Fruit fly (Drosophila melanogaster) whole organism, embryonic: ENCODE results near the gene Trf4-2.

Source experiments
- CG10321 ChIP-seq: fragments of 200-800 bp; sonication (Bioruptor generic); IDR thresholded peaks from 2 replicates; pipeline ENCODE4 v1.3.6; 2022; ENCODE audit warnings: missing biosample characterization, missing genetic modification characterization
- CG10543 ChIP-seq: fragments of 200-800 bp; sonication (Bioruptor generic); optimal IDR thresholded peaks from 3 replicates; lab custom pipeline; 2017; ENCODE audit warnings: missing biosample characterization, mild to moderate bottlenecking, missing genetic modification characterization, moderate library complexity
- CG10979 ChIP-seq: fragments of 200-800 bp; sonication (Bioruptor generic); optimal IDR thresholded peaks from 2 replicates; lab custom pipeline; 2018; ENCODE audit warnings: missing biosample characterization, mild to moderate bottlenecking, missing genetic modification characterization, moderate library complexity
- CG11085 ChIP-seq: fragments of 200-800 bp; sonication (Bioruptor generic); IDR thresholded peaks from 2 replicates; pipeline ENCODE4 v1.3.6; 2022; ENCODE audit warnings: missing biosample characterization, missing genetic modification characterization
- CG11093 ChIP-seq: fragments of 200-800 bp; sonication (Bioruptor generic); IDR thresholded peaks from 3 replicates; pipeline ENCODE4 v1.3.6; 2022; ENCODE audit warnings: missing biosample characterization, missing genetic modification characterization
- CG12236 ChIP-seq: fragments of 200-800 bp; sonication (Bioruptor generic); optimal IDR thresholded peaks from 2 replicates; lab custom pipeline; 2016; ENCODE audit warnings: missing biosample characterization, missing genetic modification characterization
- CG12659 ChIP-seq: fragments of 200-800 bp; sonication (Bioruptor generic); optimal IDR thresholded peaks from 3 replicates; lab custom pipeline; 2017; ENCODE audit warnings: mild to moderate bottlenecking, missing biosample characterization, missing genetic modification reagents, missing genetic modification characterization
- CG14050 ChIP-seq: fragments of 200-800 bp; sonication (Bioruptor generic); IDR thresholded peaks from 3 replicates; pipeline ENCODE4 v1.3.6; 2022; ENCODE audit warnings: missing biosample characterization, missing genetic modification characterization
- CG15601 ChIP-seq: fragments of 200-800 bp; sonication (Bioruptor generic); optimal IDR thresholded peaks from 3 replicates; lab custom pipeline; 2019; ENCODE audit warnings: missing biosample characterization, mild to moderate bottlenecking, missing genetic modification characterization, moderate library complexity
- CG16779 ChIP-seq: fragments of 200-800 bp; sonication (Bioruptor generic); IDR thresholded peaks from 2 replicates; pipeline ENCODE4 v1.3.6; 2022; ENCODE audit warnings: missing biosample characterization, missing genetic modification characterization
- CG18011 ChIP-seq: fragments of 200-800 bp; sonication (Bioruptor generic); optimal IDR thresholded peaks from 2 replicates; lab custom pipeline; 2017; ENCODE audit warnings: missing biosample characterization, missing genetic modification characterization, mild to moderate bottlenecking, moderate library complexity, missing genotype
- CG18599 ChIP-seq: fragments of 200-800 bp; sonication (Bioruptor generic); optimal IDR thresholded peaks from 3 replicates; lab custom pipeline; 2017; ENCODE audit warnings: missing biosample characterization, missing genetic modification characterization, mild to moderate bottlenecking, moderate library complexity, missing genetic modification reagents
- CG2129 ChIP-seq: fragments of 200-800 bp; sonication (Bioruptor generic); IDR thresholded peaks from 2 replicates; pipeline ENCODE4 v1.3.6; 2022; ENCODE audit warnings: missing biosample characterization, missing genetic modification characterization; ENCODE audit not compliant: partially characterized antibody
- CG2889 ChIP-seq: fragments of 200-800 bp; sonication (Bioruptor generic); IDR thresholded peaks from 3 replicates; pipeline ENCODE4 v1.3.6; 2022; ENCODE audit warnings: missing biosample characterization, missing genetic modification characterization
- CG31365 ChIP-seq: fragments of 200-800 bp; sonication (Bioruptor generic); optimal IDR thresholded peaks from 2 replicates; lab custom pipeline; 2018; ENCODE audit warnings: missing biosample characterization, mild to moderate bottlenecking, missing genetic modification characterization
- CG32772 ChIP-seq: fragments of 200-800 bp; sonication (Bioruptor generic); IDR thresholded peaks from 2 replicates; pipeline ENCODE4 v1.3.6; 2022; ENCODE audit warnings: missing biosample characterization, missing genetic modification characterization
- CG33213 ChIP-seq: fragments of 200-800 bp; sonication (Bioruptor generic); optimal IDR thresholded peaks from 3 replicates; lab custom pipeline; 2016; ENCODE audit warnings: missing biosample characterization, missing genetic modification characterization
- CG4328 ChIP-seq: fragments of 200-800 bp; sonication (Bioruptor generic); optimal IDR thresholded peaks from 3 replicates; lab custom pipeline; 2017; ENCODE audit warnings: missing biosample characterization, missing genetic modification reagents, missing genetic modification characterization
- CG4730 ChIP-seq: fragments of 200-800 bp; sonication (Bioruptor generic); IDR thresholded peaks from 2 replicates; pipeline ENCODE4 v1.3.6; 2022; ENCODE audit warnings: missing biosample characterization, missing genetic modification characterization
- CG6813 ChIP-seq: fragments of 200-800 bp; sonication (Bioruptor generic); optimal IDR thresholded peaks from 2 replicates; lab custom pipeline; 2017; ENCODE audit warnings: missing biosample characterization, missing genetic modification characterization, mild to moderate bottlenecking, moderate library complexity, missing genetic modification reagents
- CG7839 ChIP-seq: fragments of 200-800 bp; sonication (Bioruptor generic); optimal IDR thresholded peaks from 3 replicates; lab custom pipeline; 2018; ENCODE audit warnings: missing biosample characterization, mild to moderate bottlenecking, missing genetic modification characterization, moderate library complexity
- CG8290 ChIP-seq, 3 experiments: fragments of 200-800 bp; sonication (Bioruptor generic); optimal IDR thresholded peaks; 2 replicates each; lab custom pipeline; 2016 to 2019; ENCODE audit warnings: missing biosample characterization in 3 of 3, missing genetic modification characterization in 3 of 3, mild to moderate bottlenecking in 2 of 3, moderate library complexity in 1 of 3
- CG8944 ChIP-seq: fragments of 200-800 bp; sonication (Bioruptor generic); optimal IDR thresholded peaks from 3 replicates; lab custom pipeline; 2016; ENCODE audit warnings: missing biosample characterization, missing genetic modification characterization
- CG9609 ChIP-seq: fragments of 200-800 bp; sonication (Bioruptor generic); optimal IDR thresholded peaks from 3 replicates; lab custom pipeline; 2016; ENCODE audit warnings: missing biosample characterization, missing genetic modification characterization
- CG9876 ChIP-seq: fragments of 200-800 bp; sonication (Bioruptor generic); optimal IDR thresholded peaks from 2 replicates; lab custom pipeline; 2016; ENCODE audit warnings: missing biosample characterization, missing genetic modification characterization
- CkIIα-i1 ChIP-seq: fragments of 200-800 bp; sonication (Bioruptor generic); IDR thresholded peaks from 2 replicates; pipeline ENCODE4 v1.3.6; 2022; ENCODE audit warnings: missing biosample characterization, missing genetic modification characterization
- Dp ChIP-seq: fragments of 200-800 bp; sonication (Bioruptor generic); optimal IDR thresholded peaks from 2 replicates; lab custom pipeline; 2018; ENCODE audit warnings: missing biosample characterization, mild to moderate bottlenecking, missing genetic modification characterization, moderate library complexity
- Drgx ChIP-seq: fragments of 200-800 bp; sonication (Bioruptor generic); IDR thresholded peaks from 2 replicates; pipeline ENCODE4 v1.3.6; 2022; ENCODE audit warnings: missing biosample characterization, missing genetic modification characterization
- E2f2 ChIP-seq: fragments of 200-800 bp; sonication (Bioruptor generic); IDR thresholded peaks from 2 replicates; pipeline ENCODE4 v1.3.6; 2022; ENCODE audit warnings: missing biosample characterization, missing genetic modification characterization
- Eip74EF ChIP-seq, 2 experiments: fragments of 200-800 bp in 1 of 2; fragments of >200 bp in 1 of 2; sonication (Bioruptor generic) in 1 of 2; optimal IDR thresholded peaks; 2 replicates each; lab custom pipeline; 2017 to 2019; ENCODE audit warnings: missing biosample characterization in 2 of 2, missing genetic modification characterization in 2 of 2, mild to moderate bottlenecking in 1 of 2, moderate library complexity in 1 of 2
- Fer2 ChIP-seq: fragments of 200-800 bp; sonication (Bioruptor generic); optimal IDR thresholded peaks from 2 replicates; lab custom pipeline; 2018; ENCODE audit warnings: missing biosample characterization, mild to moderate bottlenecking, missing genetic modification characterization, moderate library complexity
- Hand ChIP-seq: fragments of 200-800 bp; sonication (Bioruptor generic); optimal IDR thresholded peaks from 2 replicates; lab custom pipeline; 2017; ENCODE audit warnings: mild to moderate bottlenecking, missing biosample characterization, missing genetic modification reagents, missing genetic modification characterization
- Lim3 ChIP-seq: fragments of 200-800 bp; sonication (Bioruptor generic); IDR thresholded peaks from 2 replicates; pipeline ENCODE4 v1.3.6; 2022; ENCODE audit warnings: missing biosample characterization, missing genetic modification characterization
- Meics ChIP-seq: fragments of 200-800 bp; sonication (Bioruptor generic); optimal IDR thresholded peaks from 2 replicates; lab custom pipeline; 2017; ENCODE audit warnings: missing biosample characterization, mild to moderate bottlenecking, missing genetic modification characterization
- Nf-YA ChIP-seq: fragments of 200-800 bp; sonication (Bioruptor generic); IDR thresholded peaks from 2 replicates; pipeline ENCODE4 v1.3.6; 2022; ENCODE audit warnings: missing biosample characterization, missing genetic modification characterization
- al ChIP-seq: fragments of 200-800 bp; sonication (Bioruptor generic); IDR thresholded peaks from 2 replicates; pipeline ENCODE4 v1.3.6; 2022; ENCODE audit warnings: missing biosample characterization, missing genetic modification characterization
- ato ChIP-seq: fragments of 200-800 bp; sonication (Bioruptor generic); IDR thresholded peaks from 2 replicates; pipeline ENCODE4 v1.3.6; 2022; ENCODE audit warnings: missing biosample characterization, missing genetic modification characterization; ENCODE audit not compliant: partially characterized antibody
- disco-r ChIP-seq: fragments of 200-800 bp; sonication (Bioruptor generic); optimal IDR thresholded peaks from 2 replicates; lab custom pipeline; 2016; ENCODE audit warnings: missing biosample characterization, missing genetic modification characterization
- eve ChIP-seq, 2 experiments: fragments of >200 bp; optimal IDR thresholded peaks; 2 replicates each; lab custom pipeline; 2017; ENCODE audit warnings: missing biosample characterization in 2 of 2, missing genetic modification characterization in 2 of 2
- ewg ChIP-seq: fragments of 200-800 bp; sonication (Bioruptor generic); optimal IDR thresholded peaks from 3 replicates; lab custom pipeline; 2017; ENCODE audit warnings: mild to moderate bottlenecking, missing biosample characterization, missing genetic modification reagents, missing genetic modification characterization
- fd64A ChIP-seq: fragments of 200-800 bp; sonication (Bioruptor generic); optimal IDR thresholded peaks from 3 replicates; lab custom pipeline; 2018; ENCODE audit warnings: missing biosample characterization, mild to moderate bottlenecking, missing genetic modification characterization
- gcm ChIP-seq: fragments of 200-800 bp; sonication (Bioruptor generic); optimal IDR thresholded peaks from 2 replicates; lab custom pipeline; 2019; ENCODE audit warnings: missing biosample characterization, mild to moderate bottlenecking, missing genetic modification characterization, moderate library complexity
- kay ChIP-seq: fragments of 200-800 bp; sonication (Bioruptor generic); optimal IDR thresholded peaks from 2 replicates; lab custom pipeline; 2016; ENCODE audit warnings: missing biosample characterization, missing genetic modification characterization
- salm ChIP-seq: fragments of 200-800 bp; sonication (Bioruptor generic); optimal IDR thresholded peaks from 2 replicates; lab custom pipeline; 2018; ENCODE audit warnings: missing biosample characterization, mild to moderate bottlenecking, missing genetic modification characterization
- slbo ChIP-seq: fragments of 200-800 bp; sonication (Bioruptor generic); IDR thresholded peaks from 2 replicates; pipeline ENCODE4 v1.3.6; 2022; ENCODE audit warnings: missing biosample characterization, missing genetic modification characterization
- slp2 ChIP-seq: fragments of 200-800 bp; sonication (Bioruptor generic); optimal IDR thresholded peaks from 2 replicates; lab custom pipeline; 2016; ENCODE audit warnings: missing biosample characterization, missing genetic modification characterization
- sqz ChIP-seq: fragments of 200-800 bp; sonication (Bioruptor generic); optimal IDR thresholded peaks from 3 replicates; lab custom pipeline; 2018; ENCODE audit warnings: missing biosample characterization, mild to moderate bottlenecking, missing genetic modification characterization
- vvl ChIP-seq: fragments of 200-800 bp; sonication (Bioruptor generic); IDR thresholded peaks from 2 replicates; pipeline ENCODE4 v1.3.6; 2022; ENCODE audit warnings: missing biosample characterization, missing genetic modification characterization
- wdn ChIP-seq: fragments of 200-800 bp; sonication (Bioruptor generic); IDR thresholded peaks from 2 replicates; pipeline ENCODE4 v1.3.6; 2022; ENCODE audit warnings: missing biosample characterization, missing genetic modification characterization

The Trf4-2 gene

dm6 chr3R:24894419-24895206 lies 30.4 kb upstream of the Trf4-2 start, which contains the start of the genes CG31121 and CG11069 (continued):
- TF ChIP-seq Fer2 (tag; lab: Kevin White, UChicago) (no peak), E2f2 (GFP tag; lab: Robert Waterston, UW) (no peak), CG8944 (no peak), CG10321 (GFP tag; lab: Robert Waterston, UW) (no peak), Eip74EF (GFP tag; optimal IDR thresholded peaks at IDR 0.05; lab: Kevin White, UChicago) (no peak), ewg (GFP tag; lab: Kevin White, UChicago) (no peak), Drgx (peak; percentile 45; the same call in 1 of the 2 replicates), eve (GFP tag; optimal IDR thresholded peaks at IDR 0.05; lab: Kevin White, UChicago) (no peak), Hand (GFP tag; lab: Kevin White, UChicago) (no peak), CG2129 (GFP tag; lab: Robert Waterston, UW) (no peak), CG32772 (GFP tag; lab: Robert Waterston, UW) (no peak), slbo (GFP tag; lab: Robert Waterston, UW) (0 out of 2 replicates have a peak, but pooled peaks have one; percentile 23), CG9609 (GFP tag; lab: Kevin White, UChicago) (no peak), Meics (GFP tag; lab: Kevin White, UChicago) (no peak), CG31365 (no peak), CG16779 (no peak), CG6813 (GFP tag; lab: Kevin White, UChicago) (no peak), CG2889 (no peak), fd64A (GFP tag; lab: Kevin White, UChicago) (no peak), Nf-YA (GFP tag; lab: Robert Waterston, UW) (no peak), Lim3 (GFP tag; lab: Robert Waterston, UW) (no peak), Dp (no peak), CG18011 (GFP tag; lab: Kevin White, UChicago) (no peak), CG33213 (GFP tag; lab: Kevin White, UChicago) (no peak), CG15601 (tag; lab: Kevin White, UChicago) (no peak), al (no peak), vvl (0 out of 2 replicates have a peak, but pooled peaks have one; percentile 9), wdn (GFP tag; lab: Robert Waterston, UW) (no peak), kay (GFP tag; lab: Kevin White, UChicago) (no peak), CG8290 (GFP tag; optimal IDR thresholded peaks at IDR 0.05; lab: Kevin White, UChicago) (no peak), CG8290 (tag; optimal IDR thresholded peaks at IDR 0.05; lab: Kevin White, UChicago) (no peak), CG12659 (GFP tag; lab: Kevin White, UChicago) (no peak), CG4730 (no peak), CG10543 (GFP tag; lab: Kevin White, UChicago) (no peak), CG11085 (GFP tag; lab: Robert Waterston, UW) (no peak), CG10979 (tag; lab: Kevin White, UChicago) (no peak), ato (no peak), CG12236 (GFP tag; lab: Kevin White, UChicago) (no peak), CG4328 (no peak), slp2 (GFP tag; lab: Kevin White, UChicago) (no peak), gcm (GFP tag; lab: Kevin White, UChicago) (no peak), CG14050 (GFP tag; lab: Robert Waterston, UW) (no peak), CG7839 (no peak), CkIIα-i1 (GFP tag; lab: Robert Waterston, UW) (no peak), CG9876 (no peak), sqz (GFP tag; lab: Kevin White, UChicago) (peak; percentile 58), disco-r (GFP tag; lab: Kevin White, UChicago) (no peak), salm (tag; lab: Kevin White, UChicago) (no peak), CG11093 (GFP tag; lab: Robert Waterston, UW) (no peak), CG18599 (GFP tag; lab: Kevin White, UChicago) (no peak)
